Worm (Caenorhabditis elegans) whole organism, young adult: ENCODE results near the gene F28H6.6.

Experiments used
- C17E4.6 ChIP-seq: fragments of 200-800 bp; sonication (Bioruptor generic); IDR thresholded peaks from 2 replicates; pipeline ENCODE4 v1.3.6; 2022; ENCODE audit warnings: missing genetic modification reagents, missing genetic modification characterization, missing compliant biosample characterization
- F23B12.7 ChIP-seq: sonication (generic microtip); optimal IDR thresholded peaks from 2 replicates; lab custom pipeline; 2017; ENCODE audit warnings: missing genetic modification characterization, mild to moderate bottlenecking, missing compliant biosample characterization, antibody characterized with exemption, moderate library complexity; ENCODE audit not compliant: insufficient read depth
- F33H1.4 ChIP-seq: fragments of 200-800 bp; sonication (Bioruptor generic); IDR thresholded peaks from 2 replicates; pipeline ENCODE4 v1.3.6; 2022; ENCODE audit warnings: missing genetic modification reagents, missing genetic modification characterization, missing compliant biosample characterization
- F39B2.1 ChIP-seq: fragments of 200-800 bp; sonication (Bioruptor generic); IDR thresholded peaks from 2 replicates; pipeline ENCODE4 v1.3.6; 2022; ENCODE audit warnings: missing genetic modification reagents, missing genetic modification characterization, missing compliant biosample characterization
- F52B5.7 ChIP-seq: sonication (generic microtip); optimal IDR thresholded peaks from 2 replicates; lab custom pipeline; 2016; ENCODE audit warnings: mild to moderate bottlenecking, missing genetic modification characterization, missing compliant biosample characterization
- K12H6.12 ChIP-seq: fragments of 200-800 bp; sonication (Bioruptor generic); optimal IDR thresholded peaks from 2 replicates; lab custom pipeline; 2018; ENCODE audit warnings: mild to moderate bottlenecking, missing genetic modification characterization, missing compliant biosample characterization
- Y53G8AR.9 ChIP-seq: fragments of 200-800 bp; sonication (Bioruptor generic); conservative IDR thresholded peaks from 2 replicates; pipeline ENCODE4 v1.3.6; 2022; ENCODE audit warnings: missing genetic modification reagents, missing genetic modification characterization, missing compliant biosample characterization
- Y56A3A.18 ChIP-seq: fragments of 200-800 bp; sonication (Bioruptor generic); IDR thresholded peaks from 2 replicates; pipeline ENCODE4 v1.3.6; 2022; ENCODE audit warnings: missing genetic modification reagents, missing genetic modification characterization, missing compliant biosample characterization
- Y67H2A.10 ChIP-seq: fragments of 200-800 bp; sonication (Bioruptor generic); conservative IDR thresholded peaks from 2 replicates; pipeline ENCODE4 v1.3.6; 2022; ENCODE audit warnings: missing genetic modification reagents, missing genetic modification characterization, missing compliant biosample characterization
- Y95B8A.8 ChIP-seq: fragments of 200-800 bp; sonication (Bioruptor generic); IDR thresholded peaks from 2 replicates; pipeline ENCODE4 v1.3.6; 2022; ENCODE audit warnings: missing genetic modification reagents, missing genetic modification characterization, missing compliant biosample characterization
- athp-1 ChIP-seq: sonication (generic microtip); optimal IDR thresholded peaks from 2 replicates; lab custom pipeline; 2017; ENCODE audit warnings: mild to moderate bottlenecking, missing genetic modification characterization, missing compliant biosample characterization
- bed-2 ChIP-seq: fragments of 200-800 bp; sonication (Bioruptor generic); IDR thresholded peaks from 2 replicates; pipeline ENCODE4 v1.3.6; 2022; ENCODE audit warnings: missing genetic modification reagents, missing genetic modification characterization, missing compliant biosample characterization
- ccch-3 ChIP-seq: fragments of 200-800 bp; sonication (Bioruptor generic); optimal IDR thresholded peaks from 2 replicates; lab custom pipeline; 2018; ENCODE audit warnings: mild to moderate bottlenecking, missing genetic modification characterization, missing compliant biosample characterization
- cebp-2 ChIP-seq: fragments of 200-800 bp; sonication (Bioruptor generic); IDR thresholded peaks from 2 replicates; pipeline ENCODE4 v1.3.6; 2022; ENCODE audit warnings: missing genetic modification characterization, missing compliant biosample characterization
- ceh-58 ChIP-seq: fragments of 200-800 bp; sonication (Bioruptor generic); IDR thresholded peaks from 2 replicates; pipeline ENCODE4 v1.3.6; 2022; ENCODE audit warnings: missing genetic modification characterization, missing compliant biosample characterization
- dpl-1 ChIP-seq: fragments of 150-350 bp; optimal IDR thresholded peaks from 2 replicates; lab custom pipeline; 2014; ENCODE audit warnings: missing biosample characterization, missing genetic modification reagents, missing genetic modification characterization
- efl-1 ChIP-seq: fragments of 150-350 bp; optimal IDR thresholded peaks from 2 replicates; lab custom pipeline; 2014; ENCODE audit warnings: missing biosample characterization, missing genetic modification reagents, missing genetic modification characterization
- ekl-4 ChIP-seq: fragments of 200-800 bp; sonication (Bioruptor generic); IDR thresholded peaks from 2 replicates; pipeline ENCODE4 v1.3.6; 2022; ENCODE audit warnings: missing genetic modification reagents, missing genetic modification characterization, missing compliant biosample characterization
- gei-17 ChIP-seq: fragments of 200-800 bp; sonication (Bioruptor generic); optimal IDR thresholded peaks from 2 replicates; lab custom pipeline; 2018; ENCODE audit warnings: mild to moderate bottlenecking, missing genetic modification characterization, missing compliant biosample characterization
- let-607 ChIP-seq, 2 experiments: fragments of 200-800 bp in 1 of 2; sonication (Bioruptor generic) in 1 of 2; sonication (generic microtip) in 1 of 2; optimal IDR thresholded peaks; 2 replicates each; lab custom pipeline; 2016 to 2018; ENCODE audit warnings: mild to moderate bottlenecking in 2 of 2, missing compliant biosample characterization in 2 of 2, missing genetic modification characterization in 2 of 2, moderate library complexity in 2 of 2, missing genotype in 1 of 2
- lin-35 ChIP-seq, 3 experiments: fragments of 150-350 bp in 2 of 3; sonication (generic microtip) in 1 of 3; optimal IDR thresholded peaks; 2 replicates each; lab custom pipeline; 2014 to 2018; ENCODE audit warnings: missing biosample characterization in 3 of 3, missing genetic modification characterization in 3 of 3, missing genetic modification reagents in 3 of 3
- lin-40 ChIP-seq: sonication (generic microtip); optimal IDR thresholded peaks from 2 replicates; lab custom pipeline; 2016; ENCODE audit warnings: missing genetic modification characterization, mild to moderate bottlenecking, missing compliant biosample characterization, missing genotype, missing genetic modification reagents
- lin-54 ChIP-seq: fragments of 200-800 bp; sonication (Bioruptor generic); optimal IDR thresholded peaks from 2 replicates; lab custom pipeline; 2018; ENCODE audit warnings: mild to moderate bottlenecking, missing genetic modification characterization, missing compliant biosample characterization
- lir-1 ChIP-seq: fragments of 200-800 bp; sonication (Bioruptor generic); conservative IDR thresholded peaks from 2 replicates; pipeline ENCODE4 v1.3.6; 2022; ENCODE audit warnings: missing genetic modification reagents, missing genetic modification characterization, missing compliant biosample characterization
- madf-3 ChIP-seq: fragments of 200-800 bp; sonication (Bioruptor generic); IDR thresholded peaks from 2 replicates; pipeline ENCODE4 v1.3.6; 2022; ENCODE audit warnings: missing genetic modification reagents, missing genetic modification characterization, missing compliant biosample characterization
- mel-28 ChIP-seq: sonication (generic microtip); optimal IDR thresholded peaks from 2 replicates; lab custom pipeline; 2016; ENCODE audit warnings: borderline replicate concordance, mild to moderate bottlenecking, missing genetic modification characterization, missing compliant biosample characterization
- nfya-2 ChIP-seq: fragments of 200-800 bp; sonication (Bioruptor generic); IDR thresholded peaks from 2 replicates; pipeline ENCODE4 v1.3.6; 2022; ENCODE audit warnings: missing genetic modification reagents, missing genetic modification characterization, missing compliant biosample characterization
- nhr-120 ChIP-seq: fragments of 200-800 bp; sonication (Bioruptor generic); IDR thresholded peaks from 2 replicates; pipeline ENCODE4 v1.3.6; 2022; ENCODE audit warnings: missing genetic modification characterization, missing compliant biosample characterization
- nhr-179 ChIP-seq: sonication (generic microtip); optimal IDR thresholded peaks from 2 replicates; lab custom pipeline; 2016; ENCODE audit warnings: mild to moderate bottlenecking, missing genetic modification characterization, missing compliant biosample characterization
- nhr-27 ChIP-seq: fragments of 200-800 bp; sonication (Bioruptor generic); optimal IDR thresholded peaks from 2 replicates; lab custom pipeline; 2018; ENCODE audit warnings: mild to moderate bottlenecking, missing genetic modification characterization, moderate library complexity, missing compliant biosample characterization
- rpc-1 ChIP-seq, 2 experiments: fragments of 150-350 bp in 1 of 2; sonication (generic microtip) in 1 of 2; optimal IDR thresholded peaks; 2 replicates each; lab custom pipeline; 2014 to 2018; ENCODE audit warnings: missing biosample characterization in 1 of 2, missing genetic modification characterization in 1 of 2, missing genetic modification reagents in 1 of 2, missing genotype in 1 of 2
- sdz-38 ChIP-seq: sonication (generic microtip); optimal IDR thresholded peaks from 2 replicates; lab custom pipeline; 2016; ENCODE audit warnings: missing genotype, missing genetic modification characterization, missing compliant biosample characterization
- snpc-1.1 ChIP-seq: sonication (generic microtip); optimal IDR thresholded peaks from 2 replicates; lab custom pipeline; 2017; ENCODE audit warnings: missing genetic modification characterization, mild to moderate bottlenecking, missing compliant biosample characterization, antibody characterized with exemption, moderate library complexity, missing genotype, missing genetic modification reagents; ENCODE audit not compliant: insufficient read depth
- snpc-3.4 ChIP-seq: sonication (generic microtip); optimal IDR thresholded peaks from 2 replicates; lab custom pipeline; 2017; ENCODE audit warnings: missing genetic modification characterization, mild to moderate bottlenecking, missing compliant biosample characterization, antibody characterized with exemption, moderate library complexity, missing genotype, missing genetic modification reagents
- sptf-2 ChIP-seq: fragments of 200-800 bp; sonication (Bioruptor generic); optimal IDR thresholded peaks from 2 replicates; lab custom pipeline; 2018; ENCODE audit warnings: mild to moderate bottlenecking, missing genetic modification characterization, missing compliant biosample characterization
- xnd-1 ChIP-seq: sonication (generic microtip); optimal IDR thresholded peaks from 2 replicates; lab custom pipeline; 2016; ENCODE audit warnings: missing genotype, missing genetic modification reagents, missing genetic modification characterization, missing compliant biosample characterization
- zfh-2 ChIP-seq: fragments of 200-800 bp; sonication (Bioruptor generic); conservative IDR thresholded peaks from 2 replicates; pipeline ENCODE4 v1.3.6; 2022; ENCODE audit warnings: missing genetic modification reagents, missing genetic modification characterization, missing compliant biosample characterization
- ztf-22 ChIP-seq: fragments of 200-800 bp; sonication (Bioruptor generic); optimal IDR thresholded peaks from 2 replicates; lab custom pipeline; 2018; ENCODE audit warnings: mild to moderate bottlenecking, missing genetic modification characterization, moderate library complexity, missing compliant biosample characterization
- ztf-26 ChIP-seq: sonication (generic microtip); optimal IDR thresholded peaks from 2 replicates; lab custom pipeline; 2017; ENCODE audit warnings: missing genetic modification characterization, missing compliant biosample characterization

Gene F28H6.6

DNA sequence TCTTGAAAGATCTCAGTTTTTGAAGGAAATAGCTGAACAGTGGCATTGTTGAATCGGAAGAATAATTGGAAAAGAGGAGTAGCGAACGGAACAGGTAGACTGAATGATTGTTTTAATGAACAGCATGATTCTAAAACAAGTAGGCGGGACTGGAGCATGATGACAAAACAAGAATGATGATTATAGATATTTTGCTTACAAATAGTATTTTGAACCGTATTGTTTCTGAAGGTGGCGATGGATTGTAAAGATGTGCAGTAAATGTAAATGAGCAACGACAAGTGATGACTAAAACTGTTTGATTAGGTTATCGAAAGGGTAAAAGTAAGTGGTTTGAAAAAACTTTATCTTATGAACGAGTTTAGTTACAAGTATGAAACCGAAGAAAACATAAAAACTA lies 8.6 kb upstream of the F28H6.6 start, which contains the start of gene F28H6.8:
F28H6.8 (minus strand) TSS at position 101 of the 400 bp plus-strand sequence.
- no peak for TF ChIP-seq gei-17
- no peak for TF ChIP-seq Y56A3A.18 (GFP tag; lab: Robert Waterston, UW)
- no peak for TF ChIP-seq mel-28 (tag; lab: Kevin White, UChicago)
- TF ChIP-seq ceh-58 (GFP tag; lab: Robert Waterston, UW), result no peak
- TF ChIP-seq ztf-26, result no peak
- TF ChIP-seq F52B5.7, result no peak
- TF ChIP-seq lir-1 (GFP tag; lab: Robert Waterston, UW), result no peak
- TF ChIP-seq Y95B8A.8, result no peak
- no peak for TF ChIP-seq sptf-2 (GFP tag; lab: Kevin White, UChicago)
- TF ChIP-seq let-607 (tag; optimal IDR thresholded peaks at IDR 0.05; lab: Kevin White, UChicago), result no peak
- no peak for TF ChIP-seq nfya-2 (GFP tag; lab: Robert Waterston, UW)
- TF ChIP-seq nhr-120, result no peak
- TF ChIP-seq ztf-22, result no peak
- no peak for TF ChIP-seq zfh-2 (GFP tag; lab: Robert Waterston, UW)
- no peak for TF ChIP-seq ekl-4 (GFP tag; lab: Robert Waterston, UW)
- no peak for TF ChIP-seq lin-35 (GFP tag; optimal IDR thresholded peaks at IDR 0.05; lab: Kevin White, UChicago)

- no peak for TF ChIP-seq madf-3 (GFP tag; lab: Robert Waterston, UW)
- no peak for TF ChIP-seq athp-1 (tag; lab: Kevin White, UChicago)
- TF ChIP-seq nhr-27 (tag; lab: Kevin White, UChicago), result no peak
- TF ChIP-seq bed-2 (GFP tag; lab: Robert Waterston, UW), result no peak
- no peak for TF ChIP-seq snpc-3.4 (tag; lab: Kevin White, UChicago)
- TF ChIP-seq ccch-3 (GFP tag; lab: Kevin White, UChicago), result no peak
- no peak for TF ChIP-seq efl-1
- no peak for TF ChIP-seq cebp-2 (GFP tag; lab: Robert Waterston, UW)
- no peak for TF ChIP-seq dpl-1 (GFP tag; lab: Kevin White, UChicago)
- no peak for TF ChIP-seq snpc-1.1
- no peak for TF ChIP-seq sptf-2 (GFP tag; lab: Kevin White, UChicago)
- no peak for TF ChIP-seq lin-54 (GFP tag; lab: Kevin White, UChicago)
- TF ChIP-seq lin-40 (tag; lab: Kevin White, UChicago), result no peak
- TF ChIP-seq F39B2.1, result no peak
- no peak for TF ChIP-seq rpc-1 (optimal IDR thresholded peaks at IDR 0.05; lab: Kevin White, UChicago)
- TF ChIP-seq rpc-1 (tag; optimal IDR thresholded peaks at IDR 0.05; lab: Kevin White, UChicago), result no peak
Measured at ce11 chrX:14132677-14133076, 7.0 kb upstream of the F28H6.6 start.

DNA sequence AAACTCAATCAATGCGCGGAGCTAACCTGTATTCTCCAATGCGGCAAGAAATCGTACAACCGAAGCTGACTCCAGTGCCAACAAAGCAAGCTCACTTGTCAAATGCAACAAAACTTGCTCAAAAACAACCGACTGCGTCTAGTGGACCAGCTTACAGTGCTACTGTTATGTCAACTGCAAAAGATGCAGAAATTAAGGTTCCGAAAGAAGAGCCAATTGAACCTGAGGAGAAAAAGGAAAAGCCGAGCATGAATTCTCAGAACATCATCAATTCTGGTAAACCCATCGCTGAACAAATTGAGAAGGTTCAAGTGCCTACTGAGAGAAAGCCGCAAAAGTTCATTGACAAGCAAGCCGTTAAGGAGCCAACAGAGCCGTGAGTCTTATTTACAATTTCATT lies 5.8 kb upstream of the F28H6.6 start:
- no peak for TF ChIP-seq snpc-1.1
- no peak for TF ChIP-seq sdz-38 (tag; lab: Kevin White, UChicago)
- TF ChIP-seq cebp-2 (GFP tag; lab: Robert Waterston, UW), result no peak
- TF ChIP-seq Y67H2A.10, result no peak
- no peak for TF ChIP-seq F33H1.4 (GFP tag; lab: Robert Waterston, UW)
- no peak for TF ChIP-seq nhr-179 (tag; lab: Kevin White, UChicago)
- no peak for TF ChIP-seq K12H6.12 (tag; lab: Kevin White, UChicago)
- TF ChIP-seq Y53G8AR.9 (GFP tag; lab: Robert Waterston, UW), result no peak
- no peak for TF ChIP-seq xnd-1 (tag; lab: Kevin White, UChicago)
- no peak for TF ChIP-seq nfya-2 (GFP tag; lab: Robert Waterston, UW)
- no peak for TF ChIP-seq C17E4.6 (GFP tag; lab: Robert Waterston, UW)
- TF ChIP-seq F23B12.7 (tag; lab: Kevin White, UChicago), result no peak
